Fruit fly (Drosophila melanogaster): ENCODE data around the gene CG42521.

CG42521 gene

DNA sequence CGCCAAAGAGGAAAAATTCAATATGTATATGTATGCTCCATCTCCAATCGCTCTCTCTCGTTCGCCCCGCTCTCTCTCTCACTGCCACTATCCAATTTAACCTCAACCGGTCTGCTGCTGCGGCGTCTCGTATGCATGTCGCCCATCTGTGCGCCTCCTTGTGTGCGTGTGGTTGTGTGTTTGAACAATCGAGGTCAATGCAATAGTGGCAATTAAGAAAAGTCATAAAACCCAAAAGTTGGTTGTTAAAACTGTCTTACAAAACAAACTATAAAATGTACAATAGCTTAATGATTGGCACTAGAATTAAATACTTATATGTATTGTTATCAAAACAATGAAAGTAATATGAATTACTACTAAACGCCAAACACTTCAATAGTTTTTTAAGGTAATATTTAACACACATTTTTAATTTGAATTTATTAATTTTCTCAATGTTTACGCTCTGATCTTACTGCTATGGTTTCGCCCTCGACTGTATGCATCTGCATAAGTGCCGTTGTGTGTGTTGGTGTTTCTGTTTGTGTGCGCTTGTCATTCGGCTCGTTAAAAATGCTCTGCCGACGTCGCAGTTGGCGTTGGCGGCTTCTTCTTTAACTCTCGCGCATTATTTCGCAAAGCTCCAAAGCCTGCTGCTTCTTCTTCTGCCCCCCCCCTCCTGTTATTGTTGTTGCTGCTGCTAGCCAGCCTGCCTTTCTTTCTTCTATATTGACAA, 42.2 kb upstream of the CG42521 start (continued):
- TF ChIP-seq dpn (GFP tag; optimal IDR thresholded peaks at IDR 0.05): peak; percentile 86 to 95
- peak; percentile 89 for TF ChIP-seq CG10654 (GFP tag; optimal IDR thresholded peaks at IDR 0.05)
- peak; percentile 92 for TF ChIP-seq bigmax (GFP tag; optimal IDR thresholded peaks at IDR 0.05)
- peak; percentile 97 for TF ChIP-seq trem (tag; optimal IDR thresholded peaks at IDR 0.05)
- no peak for TF ChIP-seq Tbp (GFP tag; optimal IDR thresholded peaks at IDR 0.05)
- TF ChIP-seq ci (GFP tag; IDR thresholded peaks at IDR 0.05): peak; percentile 88
- TF ChIP-seq CG7963 (GFP tag; IDR thresholded peaks at IDR 0.05; ENCODE audit: partially characterized antibody): no peak
- peak; percentile 94 for TF ChIP-seq cg (GFP tag; optimal IDR thresholded peaks at IDR 0.05)
- TF ChIP-seq row (GFP tag; IDR thresholded peaks at IDR 0.05): peak; percentile 97
- TF ChIP-seq slp2 (GFP tag; optimal IDR thresholded peaks at IDR 0.05): peak; percentile 76
- TF ChIP-seq dm (GFP tag; optimal IDR thresholded peaks at IDR 0.05): peak; percentile 71
- peak; percentile 76 for TF ChIP-seq CG3838 (GFP tag; optimal IDR thresholded peaks at IDR 0.05)
- peak; percentile 98 for TF ChIP-seq CG15601 (tag; optimal IDR thresholded peaks at IDR 0.05)
- peak; percentile 96 for TF ChIP-seq nom (GFP tag; optimal IDR thresholded peaks at IDR 0.05)
- peak; percentile 95 for TF ChIP-seq dysf (GFP tag; IDR thresholded peaks at IDR 0.05)
- TF ChIP-seq grn (GFP tag; optimal IDR thresholded peaks at IDR 0.05): peak; percentile 63
- peak; percentile 97 for TF ChIP-seq unpg (GFP tag; optimal IDR thresholded peaks at IDR 0.05)
- TF ChIP-seq CG6791 (GFP tag; IDR thresholded peaks at IDR 0.05; ENCODE audit: partially characterized antibody): no peak
- peak; percentile 98 for TF ChIP-seq CG1233 (GFP tag; optimal IDR thresholded peaks at IDR 0.05)
- peak; percentile 95 for TF ChIP-seq sug (tag; optimal IDR thresholded peaks at IDR 0.05)
- TF ChIP-seq her (GFP tag; optimal IDR thresholded peaks at IDR 0.05): peak; percentile 35
- TF ChIP-seq CG17612 (GFP tag; IDR thresholded peaks at IDR 0.05): peak; percentile 53; the same call in 1 of the 2 replicates
- peak; percentile 98 for TF ChIP-seq CG13775 (GFP tag; optimal IDR thresholded peaks at IDR 0.05)
- TF ChIP-seq CG3995 (GFP tag; optimal IDR thresholded peaks at IDR 0.05): peak; percentile 75
- TF ChIP-seq CG13296 (GFP tag; optimal IDR thresholded peaks at IDR 0.05): peak; percentile 98
- TF ChIP-seq Ets97D (GFP tag; optimal IDR thresholded peaks at IDR 0.05): peak; percentile 65
- no peak; the same call in 1 of the 2 replicates for TF ChIP-seq Scr (GFP tag; IDR thresholded peaks at IDR 0.05; ENCODE audit: partially characterized antibody)
- TF ChIP-seq ind (GFP tag; optimal IDR thresholded peaks at IDR 0.05): peak; percentile 92
- TF ChIP-seq tup (GFP tag; optimal IDR thresholded peaks at IDR 0.05): peak; percentile 70
- TF ChIP-seq sima (GFP tag; optimal IDR thresholded peaks at IDR 0.05): peak; percentile 56
- peak; percentile 95 for TF ChIP-seq CG6254 (GFP tag; optimal IDR thresholded peaks at IDR 0.05)
- TF ChIP-seq CHES-1-like (GFP tag; optimal IDR thresholded peaks at IDR 0.05): peak; percentile 62
- peak; percentile 72 for TF ChIP-seq Bdp1 (GFP tag; optimal IDR thresholded peaks at IDR 0.05)
- TF ChIP-seq Gsc (GFP tag; IDR thresholded peaks at IDR 0.05): no peak
- peak; percentile 99 for TF ChIP-seq gcm (GFP tag; optimal IDR thresholded peaks at IDR 0.05)
- peak; percentile 67 for TF ChIP-seq tx (GFP tag; optimal IDR thresholded peaks at IDR 0.05)
- TF ChIP-seq nmo (GFP tag; optimal IDR thresholded peaks at IDR 0.05): peak; percentile 99
- peak; percentile 93 for TF ChIP-seq Nf-YC (tag; optimal IDR thresholded peaks at IDR 0.05)
- peak; percentile 94 for TF ChIP-seq CG4820 (GFP tag; optimal IDR thresholded peaks at IDR 0.05)
- TF ChIP-seq Neu2 (GFP tag; optimal IDR thresholded peaks at IDR 0.05; ENCODE audit: borderline replicate concordance): peak; percentile 71
- peak; percentile 87 for TF ChIP-seq CG17912 (GFP tag; optimal IDR thresholded peaks at IDR 0.05)
- peak; percentile 95 for TF ChIP-seq Xbp1 (GFP tag; optimal IDR thresholded peaks at IDR 0.05)
- TF ChIP-seq CG6689 (GFP tag; IDR thresholded peaks at IDR 0.05): peak; percentile 96
- TF ChIP-seq CG8924 (tag; optimal IDR thresholded peaks at IDR 0.05): peak; percentile 99
- TF ChIP-seq CG30403 (GFP tag; optimal IDR thresholded peaks at IDR 0.05): peak; percentile 98
- TF ChIP-seq CG11085 (GFP tag; IDR thresholded peaks at IDR 0.05): no peak; the same call in none of the 2 replicates
- TF ChIP-seq CG14860 (GFP tag; IDR thresholded peaks at IDR 0.05; ENCODE audit: partially characterized antibody): no peak
- TF ChIP-seq CG15696 (tag; optimal IDR thresholded peaks at IDR 0.05): peak; percentile 98
- peak; percentile 87 for TF ChIP-seq CG2116 (GFP tag; optimal IDR thresholded peaks at IDR 0.05)
